In the genomic region with DNA sequence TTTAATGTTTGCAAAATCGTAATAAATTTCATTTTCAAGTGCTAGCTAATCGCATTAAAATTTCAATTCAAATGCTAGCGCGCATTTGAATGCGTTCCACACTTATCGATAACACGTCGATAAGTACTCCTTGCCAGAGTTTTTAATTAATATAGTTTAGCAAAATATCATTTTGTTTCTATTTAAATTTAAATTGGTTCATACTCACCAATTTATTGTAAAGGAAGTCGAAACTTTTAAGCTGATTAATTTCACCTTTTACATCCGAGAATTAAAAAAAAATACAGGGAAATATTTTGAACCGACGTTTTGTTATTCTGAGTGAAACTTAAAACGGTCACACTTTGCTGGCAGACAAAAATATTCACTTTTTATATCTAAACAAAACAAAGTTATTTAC, we compare ENCODE assay signal across 1 fruit fly cellular context.
TF ChIP-seq lines count a peak whose summit lies in the region.

A gene (plus strand): TSS at position 333 of the 400 bp plus-strand sequence.

TF ChIP-seq in whole organism, embryonic, 481 proteins besides CTCF, POLR2A, EP300 and RAD21 (continued from another document):
- TF ChIP-seq Dref (GFP tag; IDR thresholded peaks at IDR 0.05; lab: Robert Waterston, UW) (peak; percentile 60), gfzf (GFP tag; optimal IDR thresholded peaks at IDR 0.05; lab: Kevin White, UChicago) (peak; percentile 64), BEAF-32 (GFP tag; optimal IDR thresholded peaks at IDR 0.05; lab: Kevin White, UChicago) (peak; percentile 23), Dll (GFP tag; IDR thresholded peaks at IDR 0.05; lab: Robert Waterston, UW; ENCODE audit: partially characterized antibody) (0 out of 4 replicates have a peak, but pooled peaks have one; percentile 47), trem (tag; optimal IDR thresholded peaks at IDR 0.05; lab: Kevin White, UChicago) (peak; percentile 39)
